Worm (Caenorhabditis elegans): ENCODE measurements around the gene Y71H2AM.6.
A peak's percentile ranks its signal among the peaks of the same experiment; 100 is the strongest.

Gene Y71H2AM.6

ce11 chrIII:2814919-2815554 is 34.2 kb downstream of the Y71H2AM.6 start, which contains the start of gene tufm-1 (continued):
- TF ChIP-seq aha-1 (tag; optimal IDR thresholded peaks at IDR 0.05), result no peak
- peak; percentile 73 to 75 for TF ChIP-seq efl-1 (optimal IDR thresholded peaks at IDR 0.05)
- peak; percentile 78 to 97 for TF ChIP-seq efl-1 (GFP tag; optimal IDR thresholded peaks at IDR 0.05 in 1 of 2)
- TF ChIP-seq mep-1 (tag; optimal IDR thresholded peaks at IDR 0.05), result peak; percentile 61
- no peak for TF ChIP-seq ceh-63 (GFP tag; optimal IDR thresholded peaks at IDR 0.05)
- no peak for TF ChIP-seq vab-15 (tag; optimal IDR thresholded peaks at IDR 0.05)
- TF ChIP-seq nhr-77 (tag; optimal IDR thresholded peaks at IDR 0.05), result no peak
- TF ChIP-seq jun-1 (tag; optimal IDR thresholded peaks at IDR 0.05), result peak; percentile 47
- TF ChIP-seq ces-1 (GFP tag; optimal IDR thresholded peaks at IDR 0.05), result no peak
- peak; percentile 59 for TF ChIP-seq skn-1 (tag; optimal IDR thresholded peaks at IDR 0.05)
- TF ChIP-seq alr-1 (tag; optimal IDR thresholded peaks at IDR 0.05; ENCODE audit: borderline replicate concordance), result no peak
- TF ChIP-seq fkh-10 (GFP tag; optimal IDR thresholded peaks at IDR 0.05), result no peak
- peak; percentile 13 for TF ChIP-seq blmp-1 (tag; optimal IDR thresholded peaks at IDR 0.05)
- TF ChIP-seq ceh-90 (tag; optimal IDR thresholded peaks at IDR 0.05), result no peak
- TF ChIP-seq lin-35 (GFP tag; optimal IDR thresholded peaks at IDR 0.05), result peak; percentile 74 to 78
- no peak for TF ChIP-seq lir-3 (tag; optimal IDR thresholded peaks at IDR 0.05; ENCODE audit: poor library complexity)
- TF ChIP-seq nhr-28 (tag; optimal IDR thresholded peaks at IDR 0.05), result no peak
- TF ChIP-seq hlh-17 (GFP tag; optimal IDR thresholded peaks at IDR 0.05; ENCODE audit: borderline replicate concordance), result no peak
- no peak for TF ChIP-seq isw-1 (GFP tag; IDR thresholded peaks at IDR 0.05)
- no peak for TF ChIP-seq hpl-2 (GFP tag; optimal IDR thresholded peaks at IDR 0.05)
- TF ChIP-seq sox-4 (tag; optimal IDR thresholded peaks at IDR 0.05), result no peak
- TF ChIP-seq swsn-7 (tag; optimal IDR thresholded peaks at IDR 0.05), result peak; percentile 28
- TF ChIP-seq elt-2 (tag; optimal IDR thresholded peaks at IDR 0.05), result peak; percentile 21
- no peak for TF ChIP-seq C34B4.2 (tag; optimal IDR thresholded peaks at IDR 0.05)
- TF ChIP-seq zip-4 (GFP tag; optimal IDR thresholded peaks at IDR 0.05), result no peak
- no peak for TF ChIP-seq ceh-88 (GFP tag; IDR thresholded peaks at IDR 0.05)
- TF ChIP-seq snu-23 (GFP tag; optimal IDR thresholded peaks at IDR 0.05), result peak; percentile 75
- no peak for TF ChIP-seq pqm-1 (tag; optimal IDR thresholded peaks at IDR 0.05)
- TF ChIP-seq ztf-11 (tag; optimal IDR thresholded peaks at IDR 0.05), result no peak
- TF ChIP-seq zag-1 (tag; optimal IDR thresholded peaks at IDR 0.05), result no peak
- peak; percentile 62 to 74 (median 65) for TF ChIP-seq dpl-1 (GFP tag; optimal IDR thresholded peaks at IDR 0.05)
- no peak for TF ChIP-seq ama-1 (optimal IDR thresholded peaks at IDR 0.05)

ce11 chrIII:2816205-2816923 is 35.5 kb downstream of the Y71H2AM.6 start:
- TF ChIP-seq mep-1 (tag; optimal IDR thresholded peaks at IDR 0.05) (no peak), skn-1 (tag; optimal IDR thresholded peaks at IDR 0.05) (no peak), unc-86 (tag; optimal IDR thresholded peaks at IDR 0.05) (no peak), efl-1 (optimal IDR thresholded peaks at IDR 0.05) (peak in 1 of 2 experiments; percentile 11), efl-1 (GFP tag; optimal IDR thresholded peaks at IDR 0.05 in 1 of 2) (peak in 1 of 2 experiments; percentile 88), dpl-1 (GFP tag; optimal IDR thresholded peaks at IDR 0.05) (peak in 1 of 3 experiments; percentile 11), lin-14 (GFP tag; optimal IDR thresholded peaks at IDR 0.05) (no peak), blmp-1 (tag; optimal IDR thresholded peaks at IDR 0.05) (peak; percentile 7)

- TF ChIP-seq lin-35 (GFP tag; optimal IDR thresholded peaks at IDR 0.05) (no peak), hlh-17 (GFP tag; optimal IDR thresholded peaks at IDR 0.05; ENCODE audit: borderline replicate concordance) (no peak), nhr-12 (tag; optimal IDR thresholded peaks at IDR 0.05) (no peak), skn-1 (tag; optimal IDR thresholded peaks at IDR 0.05) (no peak)
Measured at ce11 chrIII:2817847-2818246, 37.0 kb downstream of the Y71H2AM.6 start.

ce11 chrIII:2818980-2819379 is 38.1 kb downstream of the Y71H2AM.6 start, which contains the start of gene pipp-4P:
Gene pipp-4P (plus strand): TSS chrIII:2819280.
- TF ChIP-seq mep-1 (tag; optimal IDR thresholded peaks at IDR 0.05), result no peak
- no peak for TF ChIP-seq nhr-71 (tag; optimal IDR thresholded peaks at IDR 0.05)
- TF ChIP-seq ztf-11 (tag; optimal IDR thresholded peaks at IDR 0.05), result no peak
- TF ChIP-seq unc-130 (tag; optimal IDR thresholded peaks at IDR 0.05), result no peak
- TF ChIP-seq grh-1 (GFP tag; IDR thresholded peaks at IDR 0.05), result no peak
- TF ChIP-seq nhr-28 (tag; optimal IDR thresholded peaks at IDR 0.05), result no peak
- TF ChIP-seq fkh-4 (tag; optimal IDR thresholded peaks at IDR 0.05; ENCODE audit: borderline replicate concordance), result no peak
- TF ChIP-seq isw-1 (GFP tag; IDR thresholded peaks at IDR 0.05), result no peak
- no peak for TF ChIP-seq pqm-1 (tag; optimal IDR thresholded peaks at IDR 0.05)
- no peak for TF ChIP-seq snu-23 (GFP tag; optimal IDR thresholded peaks at IDR 0.05)
- TF ChIP-seq fkh-8 (tag; optimal IDR thresholded peaks at IDR 0.05), result no peak

Measured in whole organism, L1 larva.